Fruit fly (Drosophila melanogaster): ENCODE measurements around the gene asp.

asp gene

dm6 chr3R:24769601-24770000 lies 16.0 kb downstream of the asp start:
- no peak for TF ChIP-seq CTCF (optimal IDR thresholded peaks at IDR 0.05)
- no peak for TF ChIP-seq CG8478 (optimal IDR thresholded peaks at IDR 0.05)

- no peak for TF ChIP-seq CTCF (optimal IDR thresholded peaks at IDR 0.05)
- no peak for TF ChIP-seq CG8478 (optimal IDR thresholded peaks at IDR 0.05)
Measured at dm6 chr3R:24771273-24772231, 17.9 kb downstream of the asp start, which contains the start of gene CG42331. CG42331 (plus strand) TSS chr3R:24772181.

- TF ChIP-seq CG8478 (optimal IDR thresholded peaks at IDR 0.05), result no peak
- no peak for TF ChIP-seq CTCF (optimal IDR thresholded peaks at IDR 0.05)
Measured at dm6 chr3R:24773016-24773415, 19.4 kb downstream of the asp start.

dm6 chr3R:24773422-24773821 lies 19.8 kb downstream of the asp start:
- TF ChIP-seq CG8478 (optimal IDR thresholded peaks at IDR 0.05) (no peak), CTCF (optimal IDR thresholded peaks at IDR 0.05) (no peak)

dm6 chr3R:24777101-24777500 lies 23.5 kb downstream of the asp start:
- TF ChIP-seq CG8478 (optimal IDR thresholded peaks at IDR 0.05) (no peak), CTCF (optimal IDR thresholded peaks at IDR 0.05) (no peak)

- no peak for TF ChIP-seq CTCF (optimal IDR thresholded peaks at IDR 0.05)
- no peak for TF ChIP-seq CG8478 (optimal IDR thresholded peaks at IDR 0.05)
Measured at dm6 chr3R:24778218-24778739, 24.6 kb downstream of the asp start.

- TF ChIP-seq CTCF (optimal IDR thresholded peaks at IDR 0.05) (no peak), CG8478 (optimal IDR thresholded peaks at IDR 0.05) (no peak)
Measured at dm6 chr3R:24787042-24787565, 33.5 kb downstream of the asp start, which contains the start of gene CG5805. CG5805 (minus strand) TSS chr3R:24787421.

- no peak for TF ChIP-seq CG8478 (optimal IDR thresholded peaks at IDR 0.05)
- no peak for TF ChIP-seq CTCF (optimal IDR thresholded peaks at IDR 0.05)
Measured at dm6 chr3R:24787734-24788133, 34.1 kb downstream of the asp start, which contains the start of gene Ets96B. Ets96B (plus strand) TSS chr3R:24788054.

- TF ChIP-seq CTCF (optimal IDR thresholded peaks at IDR 0.05), result no peak
- TF ChIP-seq CG8478 (optimal IDR thresholded peaks at IDR 0.05), result no peak
Measured at dm6 chr3R:24790036-24790435, 36.4 kb downstream of the asp start, which contains the start of gene CG13634. CG13634 (minus strand) TSS chr3R:24790136.

dm6 chr3R:24798595-24798994 lies 44.9 kb downstream of the asp start:
- TF ChIP-seq CG8478 (optimal IDR thresholded peaks at IDR 0.05) (no peak), CTCF (optimal IDR thresholded peaks at IDR 0.05) (no peak)

- TF ChIP-seq CTCF (optimal IDR thresholded peaks at IDR 0.05), result no peak
- no peak for TF ChIP-seq CG8478 (optimal IDR thresholded peaks at IDR 0.05)
Measured at dm6 chr3R:24799503-24799902, 45.9 kb downstream of the asp start, which contains the start of gene Ude. Ude (minus strand) TSS chr3R:24799668.

dm6 chr3R:24805048-24805447 lies 51.4 kb downstream of the asp start, which contains the start of gene polybromo:
polybromo (minus strand) TSS chr3R:24805259.
- TF ChIP-seq CTCF (optimal IDR thresholded peaks at IDR 0.05) (no peak), CG8478 (optimal IDR thresholded peaks at IDR 0.05) (no peak)

- TF ChIP-seq CG8478 (optimal IDR thresholded peaks at IDR 0.05) (no peak), CTCF (optimal IDR thresholded peaks at IDR 0.05) (no peak)
Measured at dm6 chr3R:24807321-24807720, 53.7 kb downstream of the asp start, which contains the start of gene CG6980. CG6980 (plus strand) TSS chr3R:24807621.

dm6 chr3R:24809576-24810279 lies 56.1 kb downstream of the asp start:
- TF ChIP-seq CTCF (optimal IDR thresholded peaks at IDR 0.05) (no peak), CG8478 (optimal IDR thresholded peaks at IDR 0.05) (no peak)
